Fruit fly (Drosophila melanogaster) whole organism, wandering third instar larva: ENCODE data around the gene Tig.

ENCODE experiments used
- Abd-B ChIP-seq: fragments of >200 bp; optimal IDR thresholded peaks from 2 replicates; lab custom pipeline; 2017; ENCODE audit warnings: missing biosample characterization, missing genetic modification characterization
- CG32264 ChIP-seq: fragments of 200-800 bp; sonication (Bioruptor generic); optimal IDR thresholded peaks from 2 replicates; lab custom pipeline; 2016; ENCODE audit warnings: missing biosample characterization, missing genetic modification characterization
- Dfd ChIP-seq: fragments of >200 bp; optimal IDR thresholded peaks from 2 replicates; lab custom pipeline; 2017; ENCODE audit warnings: missing biosample characterization, missing genetic modification characterization
- HLH106 ChIP-seq: fragments of 200-800 bp; optimal IDR thresholded peaks from 3 replicates; lab custom pipeline; 2019; ENCODE audit warnings: missing biosample characterization, mild to moderate bottlenecking, missing genetic modification characterization, moderate library complexity
- Hnf4 ChIP-seq: fragments of 200-800 bp; sonication (Bioruptor generic); optimal IDR thresholded peaks from 2 replicates; lab custom pipeline; 2016; ENCODE audit warnings: missing biosample characterization, mild to moderate bottlenecking, missing genetic modification characterization
- br ChIP-seq: fragments of 200-800 bp; sonication (Bioruptor generic); optimal IDR thresholded peaks from 2 replicates; lab custom pipeline; 2016; ENCODE audit warnings: missing biosample characterization, missing genetic modification characterization
- fru ChIP-seq: fragments of 200-800 bp; sonication (Bioruptor generic); optimal IDR thresholded peaks from 3 replicates; lab custom pipeline; 2016; ENCODE audit warnings: missing biosample characterization, mild to moderate bottlenecking, missing genetic modification characterization
- h ChIP-seq: fragments of 200-800 bp; sonication (Bioruptor generic); optimal IDR thresholded peaks from 3 replicates; lab custom pipeline; 2016; ENCODE audit warnings: missing biosample characterization, mild to moderate bottlenecking, missing genetic modification characterization
- jim ChIP-seq: fragments of 175-275, 200-325 bp; sonication (Bioruptor generic); optimal IDR thresholded peaks from 2 replicates; lab custom pipeline; 2016; ENCODE audit warnings: missing biosample characterization, mild to moderate bottlenecking, missing genetic modification characterization
- lola ChIP-seq: fragments of >200 bp; optimal IDR thresholded peaks from 2 replicates; lab custom pipeline; 2017; ENCODE audit warnings: missing biosample characterization, missing genetic modification characterization
- psq ChIP-seq: fragments of 200-800 bp; sonication (Bioruptor generic); optimal IDR thresholded peaks from 3 replicates; lab custom pipeline; 2017; ENCODE audit warnings: missing biosample characterization, mild to moderate bottlenecking, missing genetic modification characterization, moderate library complexity
- woc ChIP-seq: sonication (Bioruptor generic); optimal IDR thresholded peaks from 2 replicates; lab custom pipeline; 2016; ENCODE audit warnings: missing biosample characterization, mild to moderate bottlenecking, missing genetic modification characterization

- TF ChIP-seq fru (GFP tag; lab: Kevin White, UChicago) = no peak
- no peak for TF ChIP-seq jim (GFP tag; lab: Kevin White, UChicago)
- TF ChIP-seq lola (GFP tag; lab: Kevin White, UChicago) = no peak
- no peak for TF ChIP-seq Hnf4 (GFP tag; lab: Kevin White, UChicago)
- TF ChIP-seq h (GFP tag; lab: Kevin White, UChicago) = no peak
- TF ChIP-seq psq (GFP tag; lab: Kevin White, UChicago) = no peak
- no peak for TF ChIP-seq HLH106 (tag; lab: Kevin White, UChicago)
- TF ChIP-seq CG32264 (GFP tag; lab: Kevin White, UChicago) = no peak
- no peak for TF ChIP-seq Abd-B
- no peak for TF ChIP-seq woc
- TF ChIP-seq Dfd (GFP tag; lab: Kevin White, UChicago) = no peak
- no peak for TF ChIP-seq br (GFP tag; lab: Kevin White, UChicago)
Observed at dm6 chr2L:6421495-6421894, 1.6 kb downstream of the Tig start.
